Worm (Caenorhabditis elegans) whole organism, L3 larva: ENCODE results near the gene K06A4.7.

Experiments
- ZK546.5 ChIP-seq: sonication (generic microtip); optimal IDR thresholded peaks from 2 replicates; lab custom pipeline; 2017; ENCODE audit warnings: missing biosample characterization, missing genetic modification characterization
- aly-2 ChIP-seq: fragments of 150-350 bp; optimal IDR thresholded peaks from 2 replicates; lab custom pipeline; 2014; ENCODE audit warnings: missing biosample characterization, missing genetic modification characterization
- ceh-16 ChIP-seq: sonication (generic microtip); optimal IDR thresholded peaks from 2 replicates; lab custom pipeline; 2017; ENCODE audit warnings: missing biosample characterization, missing genetic modification characterization
- ceh-28 ChIP-seq: fragments of 150-350 bp; optimal IDR thresholded peaks from 2 replicates; lab custom pipeline; 2014; ENCODE audit warnings: missing biosample characterization, missing genetic modification reagents, missing genetic modification characterization
- ceh-82 ChIP-seq: fragments of 150-350 bp; optimal IDR thresholded peaks from 2 replicates; lab custom pipeline; 2014; ENCODE audit warnings: missing biosample characterization, missing genetic modification characterization
- ceh-9 ChIP-seq: sonication (generic microtip); optimal IDR thresholded peaks from 2 replicates; lab custom pipeline; 2018; ENCODE audit warnings: missing biosample characterization, missing genetic modification characterization
- daf-12 ChIP-seq: fragments of 150-350 bp; optimal IDR thresholded peaks from 2 replicates; lab custom pipeline; 2014; ENCODE audit warnings: missing biosample characterization, missing genetic modification reagents, missing genetic modification characterization
- egl-5 ChIP-seq: fragments of 150-350 bp; optimal IDR thresholded peaks from 2 replicates; lab custom pipeline; 2017; ENCODE audit warnings: missing biosample characterization, missing genetic modification reagents, missing genetic modification characterization, inconsistent platforms
- elt-1 ChIP-seq: fragments of 150-350 bp; optimal IDR thresholded peaks from 2 replicates; lab custom pipeline; 2014; ENCODE audit warnings: missing biosample characterization, missing genetic modification characterization
- elt-2 ChIP-seq: sonication (generic microtip); optimal IDR thresholded peaks from 2 replicates; lab custom pipeline; 2016; ENCODE audit warnings: missing genetic modification reagents, mild to moderate bottlenecking, missing genetic modification characterization, missing compliant biosample characterization
- elt-3 ChIP-seq, 3 experiments: fragments of 150-350 bp in 1 of 3; sonication (generic microtip) in 2 of 3; optimal IDR thresholded peaks; 2 replicates in 2 of 3; 4 replicates in 1 of 3; lab custom pipeline; 2014 to 2017; ENCODE audit warnings: missing biosample characterization in 3 of 3, missing genetic modification characterization in 3 of 3
- eor-1 ChIP-seq, 2 experiments: fragments of 150-350 bp; optimal IDR thresholded peaks; 2 replicates each; lab custom pipeline; 2014 to 2018; ENCODE audit warnings: missing biosample characterization in 2 of 2, missing genetic modification characterization in 2 of 2
- fkh-10 ChIP-seq: sonication (generic microtip); optimal IDR thresholded peaks from 2 replicates; lab custom pipeline; 2017; ENCODE audit warnings: missing biosample characterization, missing genetic modification reagents, missing genetic modification characterization
- fos-1 ChIP-seq: fragments of 150-350 bp; optimal IDR thresholded peaks from 2 replicates; lab custom pipeline; 2014; ENCODE audit warnings: missing biosample characterization, missing genetic modification characterization
- jun-1 ChIP-seq: fragments of 150-350 bp; optimal IDR thresholded peaks from 2 replicates; lab custom pipeline; 2014; ENCODE audit warnings: missing biosample characterization, missing genetic modification reagents, missing genetic modification characterization
- lin-15B ChIP-seq: fragments of 150-350 bp; optimal IDR thresholded peaks from 2 replicates; lab custom pipeline; 2014; ENCODE audit warnings: missing biosample characterization, missing genetic modification characterization
- lsy-12 ChIP-seq: sonication (generic microtip); optimal IDR thresholded peaks from 2 replicates; lab custom pipeline; 2016; ENCODE audit warnings: mild to moderate bottlenecking, missing genetic modification characterization, missing compliant biosample characterization
- mdl-1 ChIP-seq: fragments of 150-350 bp; optimal IDR thresholded peaks from 2 replicates; lab custom pipeline; 2014; ENCODE audit warnings: missing biosample characterization, missing genetic modification characterization
- mml-1 ChIP-seq: fragments of 150-350 bp; sonication (generic microtip); optimal IDR thresholded peaks from 3 replicates; lab custom pipeline; 2014; ENCODE audit warnings: missing biosample characterization, missing genetic modification characterization
- nfya-1 ChIP-seq: sonication (generic microtip); optimal IDR thresholded peaks from 2 replicates; lab custom pipeline; 2017; ENCODE audit warnings: missing genetic modification characterization, mild to moderate bottlenecking, missing compliant biosample characterization, antibody characterized with exemption, moderate library complexity; ENCODE audit not compliant: insufficient read depth
- nhr-23 ChIP-seq: fragments of 150-350 bp; optimal IDR thresholded peaks from 2 replicates; lab custom pipeline; 2014; ENCODE audit warnings: missing biosample characterization, missing genetic modification reagents, missing genetic modification characterization
- nhr-25 ChIP-seq: sonication (generic microtip); optimal IDR thresholded peaks from 2 replicates; lab custom pipeline; 2017; ENCODE audit warnings: missing biosample characterization, missing genetic modification characterization
- nhr-43 ChIP-seq: sonication (generic microtip); optimal IDR thresholded peaks from 2 replicates; lab custom pipeline; 2016; ENCODE audit warnings: mild to moderate bottlenecking, missing genetic modification characterization, missing compliant biosample characterization; ENCODE audit not compliant: poor library complexity, severe bottlenecking
- nhr-77 ChIP-seq: fragments of 150-350 bp; optimal IDR thresholded peaks from 2 replicates; lab custom pipeline; 2014; ENCODE audit warnings: missing biosample characterization, missing genetic modification characterization
- pha-4 ChIP-seq: fragments of 150-350 bp; optimal IDR thresholded peaks from 2 replicates; lab custom pipeline; 2014; ENCODE audit warnings: missing biosample characterization, missing genetic modification reagents, missing genetic modification characterization
- pqm-1 ChIP-seq: fragments of 150-350 bp; optimal IDR thresholded peaks from 2 replicates; lab custom pipeline; 2017; ENCODE audit warnings: missing biosample characterization, missing genetic modification characterization, inconsistent platforms
- skn-1 ChIP-seq: fragments of 150-350 bp; optimal IDR thresholded peaks from 2 replicates; lab custom pipeline; 2014; ENCODE audit warnings: missing biosample characterization, missing genetic modification characterization
- tbx-2 ChIP-seq: sonication (generic microtip); optimal IDR thresholded peaks from 2 replicates; lab custom pipeline; 2016; ENCODE audit warnings: mild to moderate bottlenecking, missing genetic modification characterization, missing compliant biosample characterization
- unc-62 ChIP-seq: fragments of 150-350 bp; sonication (generic microtip); optimal IDR thresholded peaks from 4 replicates; lab custom pipeline; 2014; ENCODE audit warnings: missing biosample characterization, missing genetic modification reagents, missing genetic modification characterization
- zag-1 ChIP-seq: fragments of 150-350 bp; optimal IDR thresholded peaks from 2 replicates; lab custom pipeline; 2014; ENCODE audit warnings: missing biosample characterization, missing genetic modification characterization
- ztf-11 ChIP-seq: fragments of 150-350 bp; optimal IDR thresholded peaks from 2 replicates; lab custom pipeline; 2014; ENCODE audit warnings: missing biosample characterization, missing genetic modification characterization

Gene K06A4.7

ce11 chrV:9444618-9445017 lies 46.7 kb downstream of the K06A4.7 start:
- TF ChIP-seq nhr-25 (tag; lab: Kevin White, UChicago) (peak; percentile 27), aly-2 (tag; lab: Kevin White, UChicago) (no peak), nhr-23 (peak; percentile 75), ztf-11 (tag; lab: Kevin White, UChicago) (no peak)

DNA sequence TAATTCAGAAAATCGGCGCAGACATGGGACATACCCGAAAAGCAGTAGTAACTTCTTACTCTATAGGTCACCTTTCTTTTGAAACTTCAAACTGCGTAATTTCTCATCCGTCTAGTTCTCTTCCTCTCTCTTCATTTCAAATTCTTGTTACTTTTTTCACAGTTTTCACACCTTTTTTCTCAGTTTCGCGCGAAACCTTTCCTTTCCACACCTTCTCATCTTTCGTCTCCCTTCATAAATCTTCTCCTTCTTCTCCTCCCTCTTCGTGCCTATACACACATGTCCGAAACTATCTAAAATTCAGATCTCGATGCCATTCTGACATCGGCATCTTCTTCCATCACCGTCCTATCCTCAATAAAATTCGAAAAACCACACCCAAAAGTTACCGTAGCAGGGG lies 47.5 kb downstream of the K06A4.7 start, which contains the start of gene wdr-62:
Gene wdr-62, plus strand, starts transcription at position 301 of the 400 bp plus-strand sequence.
- TF ChIP-seq mdl-1 (tag; lab: Kevin White, UChicago), result no peak
- TF ChIP-seq daf-12 (tag; lab: Kevin White, UChicago), result no peak
- TF ChIP-seq unc-62 (GFP tag; lab: Kevin White, UChicago), result no peak
- TF ChIP-seq fkh-10 (GFP tag; lab: Kevin White, UChicago), result no peak
- no peak for TF ChIP-seq skn-1 (tag; lab: Kevin White, UChicago)
- no peak for TF ChIP-seq egl-5 (tag; lab: Kevin White, UChicago)
- TF ChIP-seq nhr-23, result no peak
- TF ChIP-seq nhr-25 (tag; lab: Kevin White, UChicago), result no peak
- TF ChIP-seq nhr-43 (tag; lab: Kevin White, UChicago), result no peak
- TF ChIP-seq jun-1 (tag; lab: Kevin White, UChicago), result no peak
- no peak for TF ChIP-seq ZK546.5 (tag; lab: Kevin White, UChicago)
- TF ChIP-seq elt-1 (tag; lab: Kevin White, UChicago), result no peak
- no peak for TF ChIP-seq ceh-16 (tag; lab: Kevin White, UChicago)
- TF ChIP-seq tbx-2, result no peak
- TF ChIP-seq eor-1 (tag; optimal IDR thresholded peaks at IDR 0.05; lab: Kevin White, UChicago), result no peak
- TF ChIP-seq, all 47 proteins: peak for 0

- TF ChIP-seq nhr-77, result no peak
- no peak for TF ChIP-seq nfya-1 (tag; lab: Kevin White, UChicago)
- TF ChIP-seq mml-1 (tag; lab: Kevin White, UChicago), result no peak
- TF ChIP-seq jun-1 (tag; lab: Kevin White, UChicago), result peak; percentile 39
- no peak for TF ChIP-seq elt-3 (tag; optimal IDR thresholded peaks at IDR 0.05; lab: Kevin White, UChicago)
- no peak for TF ChIP-seq ceh-16 (tag; lab: Kevin White, UChicago)
- TF ChIP-seq lin-15B (tag; lab: Kevin White, UChicago), result no peak
- peak; percentile 90 for TF ChIP-seq pqm-1 (tag; lab: Kevin White, UChicago)
- no peak for TF ChIP-seq tbx-2
- peak; percentile 96 for TF ChIP-seq elt-2 (tag; lab: Kevin White, UChicago)
- peak; percentile 89 for TF ChIP-seq pha-4 (tag; lab: Kevin White, UChicago)
- no peak for TF ChIP-seq ceh-82 (tag; lab: Kevin White, UChicago)
- TF ChIP-seq zag-1, result no peak
Measured at ce11 chrV:9443109-9443508, 48.2 kb downstream of the K06A4.7 start.

ce11 chrV:9442471-9442870 lies 48.8 kb downstream of the K06A4.7 start:
- TF ChIP-seq elt-2 (tag; lab: Kevin White, UChicago) (peak; percentile 17), nhr-77 (no peak), pha-4 (tag; lab: Kevin White, UChicago) (peak; percentile 14)

ce11 chrV:9441046-9441445 lies 50.2 kb downstream of the K06A4.7 start:
- TF ChIP-seq fos-1 (tag; lab: Kevin White, UChicago), result no peak
- TF ChIP-seq ceh-9 (tag; lab: Kevin White, UChicago), result no peak
- no peak for TF ChIP-seq ZK546.5 (tag; lab: Kevin White, UChicago)
- no peak for TF ChIP-seq ceh-28 (tag; lab: Kevin White, UChicago)
- TF ChIP-seq lsy-12 (tag; lab: Kevin White, UChicago), result no peak
- TF ChIP-seq nhr-43 (tag; lab: Kevin White, UChicago), result no peak

- TF ChIP-seq elt-3 (tag; optimal IDR thresholded peaks at IDR 0.05; lab: Kevin White, UChicago) (no peak), mdl-1 (tag; lab: Kevin White, UChicago) (no peak), tbx-2 (no peak), nhr-77 (no peak), zag-1 (no peak)
Measured at ce11 chrV:9440003-9440319, 51.3 kb downstream of the K06A4.7 start.
